Fruit fly (Drosophila melanogaster) whole organism, prepupa: ENCODE results near the gene Ras85D.

Source experiments
- CG10631 ChIP-seq: fragments of 200-800 bp; sonication (Bioruptor generic); optimal IDR thresholded peaks from 2 replicates; lab custom pipeline; 2016; ENCODE audit warnings: missing biosample characterization, missing genetic modification characterization
- CG10669 ChIP-seq: fragments of 200-800 bp; sonication (Bioruptor generic); optimal IDR thresholded peaks from 3 replicates; lab custom pipeline; 2018; ENCODE audit warnings: missing biosample characterization, mild to moderate bottlenecking, missing genetic modification characterization, moderate library complexity
- CG11294 ChIP-seq: fragments of 200-800 bp; sonication (Bioruptor generic); IDR thresholded peaks from 2 replicates; pipeline ENCODE4 v1.3.6; 2022; ENCODE audit warnings: missing biosample characterization, missing genetic modification characterization
- CG15336 ChIP-seq: fragments of 200-800 bp; sonication (Bioruptor generic); IDR thresholded peaks from 2 replicates; pipeline ENCODE4 v1.3.6; 2022; ENCODE audit warnings: missing biosample characterization, missing genetic modification characterization
- CG16779 ChIP-seq: fragments of 200-800 bp; sonication (Bioruptor generic); optimal IDR thresholded peaks from 3 replicates; lab custom pipeline; 2017; ENCODE audit warnings: missing biosample characterization, mild to moderate bottlenecking, missing genetic modification characterization
- CG3032 ChIP-seq: fragments of 200-800 bp; optimal IDR thresholded peaks from 2 replicates; lab custom pipeline; 2019; ENCODE audit warnings: missing biosample characterization, mild to moderate bottlenecking, missing genetic modification characterization, moderate library complexity
- CG31627 ChIP-seq: fragments of 200-800 bp; sonication (Bioruptor generic); optimal IDR thresholded peaks from 3 replicates; lab custom pipeline; 2016; ENCODE audit warnings: missing biosample characterization, missing genetic modification characterization
- CG34406 ChIP-seq: fragments of 200-800 bp; sonication (Bioruptor generic); optimal IDR thresholded peaks from 3 replicates; lab custom pipeline; 2016; ENCODE audit warnings: missing biosample characterization, missing genetic modification characterization
- CG6163 ChIP-seq: fragments of 200-800 bp; sonication (Bioruptor generic); IDR thresholded peaks from 3 replicates; pipeline ENCODE4 v1.3.6; 2022; ENCODE audit warnings: missing biosample characterization, missing genetic modification characterization
- CG6276 ChIP-seq: fragments of 200-800 bp; sonication (Bioruptor generic); optimal IDR thresholded peaks from 2 replicates; lab custom pipeline; 2017; ENCODE audit warnings: missing biosample characterization, mild to moderate bottlenecking, missing genetic modification characterization
- CG6792 ChIP-seq: fragments of 200-800 bp; sonication (Bioruptor generic); optimal IDR thresholded peaks from 3 replicates; lab custom pipeline; 2016; ENCODE audit warnings: missing biosample characterization, missing genetic modification characterization
- CG6808 ChIP-seq: fragments of 200-800 bp; sonication (Bioruptor generic); optimal IDR thresholded peaks from 3 replicates; lab custom pipeline; 2017; ENCODE audit warnings: missing biosample characterization, missing genetic modification characterization, mild to moderate bottlenecking, moderate library complexity, missing genetic modification reagents
- CG8119 ChIP-seq: fragments of 200-800 bp; sonication (Bioruptor generic); IDR thresholded peaks from 3 replicates; pipeline ENCODE4 v1.3.6; 2022; ENCODE audit warnings: missing biosample characterization, missing genetic modification characterization
- CG8319 ChIP-seq: fragments of 200-800 bp; sonication (Bioruptor generic); optimal IDR thresholded peaks from 3 replicates; lab custom pipeline; 2016; ENCODE audit warnings: missing biosample characterization, missing genetic modification characterization
- CG8632 ChIP-seq: fragments of 200-800 bp; sonication (Bioruptor generic); optimal IDR thresholded peaks from 3 replicates; lab custom pipeline; 2016; ENCODE audit warnings: missing biosample characterization, missing genetic modification characterization
- CG9139 ChIP-seq: fragments of 200-800 bp; sonication (Bioruptor generic); optimal IDR thresholded peaks from 3 replicates; lab custom pipeline; 2017; ENCODE audit warnings: missing biosample characterization, mild to moderate bottlenecking, missing genetic modification characterization
- Eip75B ChIP-seq: fragments of 200-800 bp; sonication (Bioruptor generic); optimal IDR thresholded peaks from 3 replicates; lab custom pipeline; 2016; ENCODE audit warnings: missing biosample characterization, missing genetic modification characterization
- Eip78C ChIP-seq: fragments of 200-800 bp; sonication (Bioruptor generic); peaks from one replicate; lab custom pipeline; 2016; ENCODE audit warnings: missing biosample characterization, missing genetic modification characterization
- Eip93F ChIP-seq: fragments of 200-800 bp; sonication (Bioruptor generic); optimal IDR thresholded peaks from 2 replicates; lab custom pipeline; 2016; ENCODE audit warnings: missing biosample characterization, mild to moderate bottlenecking, missing genetic modification characterization
- Ets21C ChIP-seq: fragments of 200-800 bp; sonication (Bioruptor generic); optimal IDR thresholded peaks from 3 replicates; lab custom pipeline; 2016; ENCODE audit warnings: missing biosample characterization, missing genetic modification characterization
- Ets96B ChIP-seq: fragments of 200-800 bp; optimal IDR thresholded peaks from 2 replicates; lab custom pipeline; 2019; ENCODE audit warnings: missing biosample characterization, mild to moderate bottlenecking, missing genetic modification characterization, moderate library complexity
- Gug ChIP-seq: fragments of 200-800 bp; sonication (Bioruptor generic); IDR thresholded peaks from 2 replicates; pipeline ENCODE4 v1.3.6; 2022; ENCODE audit warnings: missing biosample characterization, missing genetic modification characterization
- Hr39 ChIP-seq: fragments of 200-800 bp; sonication (Bioruptor generic); optimal IDR thresholded peaks from 2 replicates; lab custom pipeline; 2016; ENCODE audit warnings: missing biosample characterization, missing genetic modification characterization
- Met ChIP-seq: fragments of 200-800 bp; sonication (Bioruptor generic); optimal IDR thresholded peaks from 3 replicates; lab custom pipeline; 2016; ENCODE audit warnings: missing biosample characterization, missing genetic modification characterization
- OdsH ChIP-seq: fragments of 200-800 bp; sonication (Bioruptor generic); optimal IDR thresholded peaks from 3 replicates; lab custom pipeline; 2016; ENCODE audit warnings: missing biosample characterization, missing genetic modification characterization
- Smox ChIP-seq: fragments of 200-800 bp; sonication (Bioruptor generic); optimal IDR thresholded peaks from 3 replicates; lab custom pipeline; 2016; ENCODE audit warnings: missing biosample characterization, missing genetic modification characterization
- Sox14 ChIP-seq: fragments of 200-800 bp; sonication (Bioruptor generic); optimal IDR thresholded peaks from 3 replicates; lab custom pipeline; 2016; ENCODE audit warnings: missing biosample characterization, missing genetic modification characterization
- Sox15 ChIP-seq: fragments of 200-800 bp; sonication (Bioruptor generic); optimal IDR thresholded peaks from 3 replicates; lab custom pipeline; 2016; ENCODE audit warnings: missing biosample characterization, missing genetic modification characterization
- acj6 ChIP-seq: fragments of 200-800 bp; sonication (Bioruptor generic); optimal IDR thresholded peaks from 3 replicates; lab custom pipeline; 2016; ENCODE audit warnings: missing biosample characterization, missing genetic modification characterization
- cyc ChIP-seq: fragments of 200-800 bp; sonication (Bioruptor generic); optimal IDR thresholded peaks from 3 replicates; lab custom pipeline; 2016; ENCODE audit warnings: missing biosample characterization, missing genetic modification characterization
- eg ChIP-seq: fragments of 200-800 bp; sonication (Bioruptor generic); IDR thresholded peaks from 3 replicates; pipeline ENCODE4 v1.3.6; 2022; ENCODE audit warnings: missing biosample characterization, missing genetic modification characterization
- esn ChIP-seq: fragments of 200-800 bp; sonication (Bioruptor generic); optimal IDR thresholded peaks from 2 replicates; lab custom pipeline; 2016; ENCODE audit warnings: missing biosample characterization, mild to moderate bottlenecking, missing genetic modification characterization, moderate library complexity
- fd59A ChIP-seq: fragments of 200-800 bp; sonication (Bioruptor generic); optimal IDR thresholded peaks from 2 replicates; lab custom pipeline; 2017; ENCODE audit warnings: missing biosample characterization, mild to moderate bottlenecking, missing genetic modification characterization, missing genetic modification reagents
- fkh ChIP-seq: fragments of 200-800 bp; sonication (Bioruptor generic); optimal IDR thresholded peaks from 3 replicates; lab custom pipeline; 2017; ENCODE audit warnings: missing biosample characterization, mild to moderate bottlenecking, missing genetic modification characterization, moderate library complexity
- lz ChIP-seq: fragments of 200-800 bp; sonication (Bioruptor generic); optimal IDR thresholded peaks from 3 replicates; lab custom pipeline; 2016; ENCODE audit warnings: missing biosample characterization, missing genetic modification characterization
- pdm3 ChIP-seq: fragments of 200-800 bp; sonication (Bioruptor generic); optimal IDR thresholded peaks from 3 replicates; lab custom pipeline; 2016; ENCODE audit warnings: missing biosample characterization, missing genetic modification characterization
- ss ChIP-seq, 2 experiments: fragments of 200-800 bp; sonication (Bioruptor generic); optimal IDR thresholded peaks; 2 replicates in 1 of 2; 3 replicates in 1 of 2; lab custom pipeline; 2017 to 2018; ENCODE audit warnings: mild to moderate bottlenecking in 2 of 2, missing biosample characterization in 2 of 2, missing genetic modification characterization in 2 of 2, moderate library complexity in 1 of 2
- svp ChIP-seq: fragments of 200-800 bp; sonication (Bioruptor generic); peaks from one replicate; lab custom pipeline; 2016; ENCODE audit warnings: missing biosample characterization, missing genetic modification characterization
- topi ChIP-seq: fragments of 200-800 bp; sonication (Bioruptor generic); optimal IDR thresholded peaks from 3 replicates; lab custom pipeline; 2016; ENCODE audit warnings: missing biosample characterization, missing genetic modification characterization
- vri ChIP-seq: fragments of 200-800 bp; sonication (Bioruptor generic); optimal IDR thresholded peaks from 3 replicates; lab custom pipeline; 2016; ENCODE audit warnings: missing biosample characterization, mild to moderate bottlenecking, missing genetic modification characterization

Gene Ras85D

DNA sequence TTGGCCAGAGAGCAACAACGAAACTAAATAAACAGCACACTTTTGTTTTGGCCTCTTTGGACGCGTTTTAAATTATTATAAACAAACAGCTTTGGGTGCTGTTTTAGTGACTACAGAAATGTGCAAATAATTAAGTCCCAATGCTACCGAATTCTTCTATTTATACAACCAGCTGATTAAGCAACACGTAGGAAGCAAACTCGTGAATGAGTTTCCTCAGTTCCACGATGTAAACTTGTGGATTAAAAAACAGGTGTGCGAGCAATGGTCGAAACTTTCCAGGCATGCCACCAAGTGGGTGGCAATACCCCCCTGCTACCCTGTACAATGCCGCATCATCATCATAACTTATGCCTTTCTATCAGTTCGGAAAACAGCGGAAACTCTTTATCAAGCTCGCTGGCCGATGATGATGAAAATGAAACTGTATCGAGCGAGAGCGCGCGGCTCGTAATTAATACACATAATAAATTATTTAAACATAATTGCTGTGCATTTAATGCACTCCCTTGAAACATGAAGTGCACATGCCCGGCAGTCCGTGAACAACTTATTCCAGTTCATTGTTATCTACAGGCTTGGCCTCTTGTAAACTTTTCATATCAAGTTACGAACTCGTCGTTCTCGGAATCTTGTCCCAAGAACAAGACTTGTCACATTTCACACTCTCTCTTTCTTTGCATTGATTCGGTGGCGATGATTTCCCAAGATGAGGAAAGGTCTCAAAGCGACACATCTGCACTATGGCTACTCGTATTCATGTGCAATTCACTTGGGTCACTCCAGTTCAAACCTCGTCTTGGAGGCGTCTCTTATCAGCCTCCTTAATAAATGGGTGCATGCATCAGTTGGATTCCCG is 12.4 kb downstream of the Ras85D start:
- TF ChIP-seq eg (GFP tag; lab: Robert Waterston, UW) (0 out of 3 replicates have a peak, but pooled peaks have one; percentile 19), CG15336 (GFP tag; lab: Robert Waterston, UW) (no peak), Eip78C (peak; percentile 56), Eip75B (GFP tag; lab: Kevin White, UChicago) (peak; percentile 7), CG6163 (0 out of 3 replicates have a peak, but pooled peaks have one; percentile 27), svp (peak; percentile 94), CG6276 (GFP tag; lab: Kevin White, UChicago) (no peak)

dm6 chr3R:9499238-9499637 is 13.6 kb downstream of the Ras85D start:
- TF ChIP-seq svp (peak; percentile 65), vri (GFP tag; lab: Kevin White, UChicago) (no peak)

DNA sequence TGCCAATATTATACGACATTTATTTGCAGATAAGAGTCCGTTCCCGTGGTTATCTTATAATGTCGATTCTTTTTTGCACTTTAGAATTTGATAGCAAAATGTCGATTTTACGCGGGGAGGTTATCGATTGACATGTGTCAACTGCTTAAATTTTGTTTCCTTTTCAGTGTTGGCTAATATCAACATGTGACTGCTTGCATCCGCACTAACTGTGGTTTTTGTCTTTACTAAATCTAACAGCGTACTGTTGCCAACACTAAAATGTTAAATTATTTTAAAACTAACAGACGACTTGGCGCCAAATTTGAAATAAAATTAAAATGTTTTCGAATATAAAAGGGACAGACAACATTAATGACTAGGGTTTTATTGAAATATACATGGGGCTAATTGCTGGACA is 16.1 kb downstream of the Ras85D start:
- TF ChIP-seq Eip75B (GFP tag; lab: Kevin White, UChicago) (peak; percentile 8), CG8119 (no peak), topi (peak; percentile 53), vri (GFP tag; lab: Kevin White, UChicago) (peak; percentile 34), CG31627 (GFP tag; lab: Kevin White, UChicago) (peak; percentile 73), esn (GFP tag; lab: Kevin White, UChicago) (peak; percentile 70), CG6808 (GFP tag; lab: Kevin White, UChicago) (no peak), eg (GFP tag; lab: Robert Waterston, UW) (no peak), CG8319 (GFP tag; lab: Kevin White, UChicago) (no peak), Smox (GFP tag; lab: Kevin White, UChicago) (peak; percentile 39), acj6 (GFP tag; lab: Kevin White, UChicago) (peak; percentile 3), Eip78C (peak; percentile 80), CG16779 (no peak), Met (GFP tag; lab: Kevin White, UChicago) (peak; percentile 47), Ets21C (GFP tag; lab: Kevin White, UChicago) (peak; percentile 31), fkh (GFP tag; lab: Kevin White, UChicago) (no peak), CG34406 (no peak), Ets96B (tag; lab: Kevin White, UChicago) (no peak), cyc (GFP tag; lab: Kevin White, UChicago) (peak; percentile 50), Gug (GFP tag; lab: Robert Waterston, UW) (no peak), CG10631 (GFP tag; lab: Kevin White, UChicago) (peak; percentile 19), CG8632 (GFP tag; lab: Kevin White, UChicago) (no peak), CG15336 (GFP tag; lab: Robert Waterston, UW) (no peak), CG11294 (GFP tag; lab: Robert Waterston, UW) (0 out of 2 replicates have a peak, but pooled peaks have one; percentile 9), OdsH (peak; percentile 18), Sox14 (GFP tag; lab: Kevin White, UChicago) (peak; percentile 52), Eip93F (GFP tag; lab: Kevin White, UChicago) (peak; percentile 8), CG9139 (no peak), fd59A (no peak), CG10669 (GFP tag; lab: Kevin White, UChicago) (no peak), CG3032 (tag; lab: Kevin White, UChicago) (peak; percentile 61), Hr39 (GFP tag; lab: Kevin White, UChicago) (peak; percentile 68), pdm3 (GFP tag; lab: Kevin White, UChicago) (peak; percentile 26), svp (peak; percentile 71), ss (GFP tag; optimal IDR thresholded peaks at IDR 0.05; lab: Kevin White, UChicago) (peak in 1 of 2 experiments; percentile 16), CG6792 (GFP tag; lab: Kevin White, UChicago) (peak; percentile 15), CG6163 (no peak), Sox15 (peak; percentile 33), lz (peak; percentile 78)
